Fruit fly (Drosophila melanogaster) whole organism, embryonic: Measurements from ENCODE around the gene Trm1.

Source experiments
- Antp ChIP-seq: fragments of 200-800 bp; sonication (Bioruptor generic); optimal IDR thresholded peaks from 3 replicates; lab custom pipeline; 2016; ENCODE audit warnings: missing biosample characterization, missing genetic modification characterization
- Blimp-1 ChIP-seq: fragments of 200-800 bp; sonication (Bioruptor generic); optimal IDR thresholded peaks from 3 replicates; lab custom pipeline; 2018; ENCODE audit warnings: missing biosample characterization, missing genetic modification characterization, mild to moderate bottlenecking, moderate library complexity, missing genetic modification reagents
- CG11560 ChIP-seq: fragments of 200-800 bp; sonication (Bioruptor generic); IDR thresholded peaks from 3 replicates; pipeline ENCODE4 v1.3.6; 2022; ENCODE audit warnings: missing biosample characterization, missing genetic modification characterization
- CG12219 ChIP-seq: fragments of 200-800 bp; sonication (Bioruptor generic); optimal IDR thresholded peaks from 3 replicates; lab custom pipeline; 2018; ENCODE audit warnings: missing biosample characterization, mild to moderate bottlenecking, missing genetic modification characterization
- CG13287 ChIP-seq: fragments of 200-800 bp; sonication (Bioruptor generic); IDR thresholded peaks from 2 replicates; pipeline ENCODE4 v1.3.6; 2022; ENCODE audit warnings: missing biosample characterization, missing genetic modification characterization; ENCODE audit not compliant: partially characterized antibody
- CG14667 ChIP-seq: fragments of 200-800 bp; sonication (Bioruptor generic); IDR thresholded peaks from 2 replicates; pipeline ENCODE4 v1.3.6; 2022; ENCODE audit warnings: missing biosample characterization, missing genetic modification characterization
- CG15479 ChIP-seq: fragments of 200-800 bp; sonication (Bioruptor generic); optimal IDR thresholded peaks from 3 replicates; lab custom pipeline; 2019; ENCODE audit warnings: missing biosample characterization, mild to moderate bottlenecking, missing genetic modification characterization, moderate library complexity
- CG1603 ChIP-seq: fragments of 200-800 bp; sonication (Bioruptor generic); optimal IDR thresholded peaks from 2 replicates; lab custom pipeline; 2019; ENCODE audit warnings: missing biosample characterization, mild to moderate bottlenecking, missing genetic modification characterization, moderate library complexity
- CG17829 ChIP-seq: fragments of 200-800 bp; optimal IDR thresholded peaks from 2 replicates; lab custom pipeline; 2019; ENCODE audit warnings: missing biosample characterization, mild to moderate bottlenecking, missing genetic modification characterization, moderate library complexity
- CG31365 ChIP-seq: fragments of 200-800 bp; sonication (Bioruptor generic); optimal IDR thresholded peaks from 2 replicates; lab custom pipeline; 2018; ENCODE audit warnings: missing biosample characterization, mild to moderate bottlenecking, missing genetic modification characterization
- CG4360 ChIP-seq: fragments of 200-800 bp; sonication (Bioruptor generic); IDR thresholded peaks from 2 replicates; pipeline ENCODE4 v1.3.6; 2022; ENCODE audit warnings: missing biosample characterization, missing genetic modification characterization
- CG43689 ChIP-seq: fragments of 200-800 bp; sonication (Bioruptor generic); IDR thresholded peaks from 2 replicates; pipeline ENCODE4 v1.3.6; 2022; ENCODE audit warnings: missing biosample characterization, missing genetic modification characterization
- CG4820 ChIP-seq: fragments of 200-800 bp; sonication (Bioruptor generic); optimal IDR thresholded peaks from 3 replicates; lab custom pipeline; 2016; ENCODE audit warnings: missing biosample characterization, missing genetic modification characterization
- CG6813 ChIP-seq: fragments of 200-800 bp; sonication (Bioruptor generic); optimal IDR thresholded peaks from 2 replicates; lab custom pipeline; 2017; ENCODE audit warnings: missing biosample characterization, missing genetic modification characterization, mild to moderate bottlenecking, moderate library complexity, missing genetic modification reagents
- CG7928 ChIP-seq: fragments of 200-800 bp; sonication (Bioruptor generic); optimal IDR thresholded peaks from 2 replicates; lab custom pipeline; 2017; ENCODE audit warnings: missing biosample characterization, mild to moderate bottlenecking, missing genetic modification characterization
- CG7963 ChIP-seq: fragments of 200-800 bp; sonication (Bioruptor generic); IDR thresholded peaks from 3 replicates; pipeline ENCODE4 v1.3.6; 2022; ENCODE audit warnings: missing biosample characterization, missing genetic modification characterization; ENCODE audit not compliant: partially characterized antibody
- D19B ChIP-seq: fragments of 200-800 bp; sonication (Bioruptor generic); optimal IDR thresholded peaks from 2 replicates; lab custom pipeline; 2017; ENCODE audit warnings: missing biosample characterization, mild to moderate bottlenecking, missing genetic modification characterization
- Dll ChIP-seq: fragments of 200-800 bp; sonication (Bioruptor generic); IDR thresholded peaks from 4 replicates; pipeline ENCODE4 v1.3.6; 2022; ENCODE audit warnings: missing biosample characterization, missing genetic modification characterization; ENCODE audit not compliant: partially characterized antibody
- Doc2 ChIP-seq: fragments of 200-800 bp; sonication (Bioruptor generic); IDR thresholded peaks from 2 replicates; pipeline ENCODE4 v1.3.6; 2022; ENCODE audit warnings: missing biosample characterization, missing genetic modification characterization
- Eip74EF ChIP-seq, 2 experiments: fragments of 200-800 bp in 1 of 2; fragments of >200 bp in 1 of 2; sonication (Bioruptor generic) in 1 of 2; optimal IDR thresholded peaks; 2 replicates each; lab custom pipeline; 2017 to 2019; ENCODE audit warnings: missing biosample characterization in 2 of 2, missing genetic modification characterization in 2 of 2, mild to moderate bottlenecking in 1 of 2, moderate library complexity in 1 of 2
- Hand ChIP-seq: fragments of 200-800 bp; sonication (Bioruptor generic); optimal IDR thresholded peaks from 2 replicates; lab custom pipeline; 2017; ENCODE audit warnings: mild to moderate bottlenecking, missing biosample characterization, missing genetic modification reagents, missing genetic modification characterization
- Hmr ChIP-seq: fragments of 200-800 bp; sonication (Bioruptor generic); optimal IDR thresholded peaks from 3 replicates; lab custom pipeline; 2017; ENCODE audit warnings: mild to moderate bottlenecking, missing biosample characterization, missing genetic modification reagents, missing genetic modification characterization
- Mes4 ChIP-seq: fragments of 200-800 bp; sonication (Bioruptor generic); optimal IDR thresholded peaks from 2 replicates; lab custom pipeline; 2016; ENCODE audit warnings: missing biosample characterization, missing genetic modification characterization
- Oli ChIP-seq: fragments of 200-800 bp; sonication (Bioruptor generic); optimal IDR thresholded peaks from 2 replicates; lab custom pipeline; 2018; ENCODE audit warnings: missing biosample characterization, mild to moderate bottlenecking, missing genetic modification characterization, moderate library complexity
- Opbp ChIP-seq: fragments of 200-800 bp; sonication (Bioruptor generic); IDR thresholded peaks from 3 replicates; pipeline ENCODE4 v1.3.6; 2022; ENCODE audit warnings: missing biosample characterization, missing genetic modification characterization; ENCODE audit not compliant: partially characterized antibody
- Side ChIP-seq: fragments of 200-800 bp; sonication (Bioruptor generic); optimal IDR thresholded peaks from 2 replicates; lab custom pipeline; 2016; ENCODE audit warnings: missing biosample characterization, missing genetic modification characterization
- Sox100B ChIP-seq: fragments of 200-800 bp; sonication (Bioruptor generic); optimal IDR thresholded peaks from 3 replicates; lab custom pipeline; 2018; ENCODE audit warnings: missing biosample characterization, mild to moderate bottlenecking, missing genetic modification characterization
- TFAM ChIP-seq: fragments of 200-800 bp; sonication (Bioruptor generic); optimal IDR thresholded peaks from 2 replicates; lab custom pipeline; 2017; ENCODE audit warnings: missing biosample characterization, missing genetic modification characterization, inconsistent platforms
- Trl ChIP-seq, 3 experiments: fragments of >200 bp in 2 of 3; fragments of 200-800 bp in 1 of 3; sonication (Bioruptor generic) in 1 of 3; optimal IDR thresholded peaks; 2 replicates in 1 of 3; 3 replicates in 2 of 3; lab custom pipeline; 2016 to 2017; ENCODE audit warnings: missing biosample characterization in 1 of 3, missing genetic modification characterization in 1 of 3
- ato ChIP-seq: fragments of 200-800 bp; sonication (Bioruptor generic); IDR thresholded peaks from 2 replicates; pipeline ENCODE4 v1.3.6; 2022; ENCODE audit warnings: missing biosample characterization, missing genetic modification characterization; ENCODE audit not compliant: partially characterized antibody
- bowl ChIP-seq: fragments of 200-800 bp; sonication (Bioruptor generic); IDR thresholded peaks from 2 replicates; pipeline ENCODE4 v1.3.6; 2022; ENCODE audit warnings: missing biosample characterization, missing genetic modification characterization
- cg ChIP-seq: fragments of 200-800 bp; sonication (Bioruptor generic); optimal IDR thresholded peaks from 3 replicates; lab custom pipeline; 2019; ENCODE audit warnings: missing biosample characterization, mild to moderate bottlenecking, missing genetic modification characterization, moderate library complexity
- ewg ChIP-seq: fragments of 200-800 bp; sonication (Bioruptor generic); optimal IDR thresholded peaks from 3 replicates; lab custom pipeline; 2017; ENCODE audit warnings: mild to moderate bottlenecking, missing biosample characterization, missing genetic modification reagents, missing genetic modification characterization
- gfzf ChIP-seq: fragments of 200-800 bp; sonication (Bioruptor generic); optimal IDR thresholded peaks from 2 replicates; lab custom pipeline; 2016; ENCODE audit warnings: missing biosample characterization, mild to moderate bottlenecking, missing genetic modification characterization, moderate library complexity
- grn ChIP-seq: fragments of 200-800 bp; sonication (Bioruptor generic); optimal IDR thresholded peaks from 3 replicates; lab custom pipeline; 2017; ENCODE audit warnings: missing biosample characterization, missing genetic modification characterization
- hth ChIP-seq: fragments of >200 bp; optimal IDR thresholded peaks from 2 replicates; lab custom pipeline; 2017; ENCODE audit warnings: inconsistent platforms
- ind ChIP-seq: fragments of 200-800 bp; sonication (Bioruptor generic); optimal IDR thresholded peaks from 3 replicates; lab custom pipeline; 2016; ENCODE audit warnings: missing biosample characterization, missing genetic modification characterization
- klu ChIP-seq: fragments of 200-800 bp; sonication (Bioruptor generic); IDR thresholded peaks from 2 replicates; pipeline ENCODE4 v1.3.6; 2022; ENCODE audit warnings: missing biosample characterization, missing genetic modification characterization
- luna ChIP-seq: fragments of 200-800 bp; sonication (Bioruptor generic); optimal IDR thresholded peaks from 2 replicates; lab custom pipeline; 2016; ENCODE audit warnings: missing biosample characterization, missing genetic modification characterization
- nom ChIP-seq: fragments of 200-800 bp; sonication (Bioruptor generic); optimal IDR thresholded peaks from 2 replicates; lab custom pipeline; 2017; ENCODE audit warnings: missing biosample characterization, missing genetic modification characterization, mild to moderate bottlenecking, moderate library complexity, missing genetic modification reagents
- phol ChIP-seq: fragments of 200-800 bp; sonication (Bioruptor generic); optimal IDR thresholded peaks from 3 replicates; lab custom pipeline; 2018; ENCODE audit warnings: missing biosample characterization, mild to moderate bottlenecking, missing genetic modification characterization, moderate library complexity
- sens-2 ChIP-seq: fragments of 200-800 bp; sonication (Bioruptor generic); IDR thresholded peaks from 2 replicates; pipeline ENCODE4 v1.3.6; 2022; ENCODE audit warnings: missing biosample characterization, missing genetic modification characterization
- sug ChIP-seq: fragments of 200-800 bp; optimal IDR thresholded peaks from 2 replicates; lab custom pipeline; 2019; ENCODE audit warnings: missing biosample characterization, mild to moderate bottlenecking, missing genetic modification characterization, moderate library complexity
- tin ChIP-seq: fragments of 200-800 bp; sonication (Bioruptor generic); optimal IDR thresholded peaks from 3 replicates; lab custom pipeline; 2016; ENCODE audit warnings: missing biosample characterization, missing genetic modification characterization
- tio ChIP-seq: fragments of 200-800 bp; sonication (Bioruptor generic); optimal IDR thresholded peaks from 2 replicates; lab custom pipeline; 2017; ENCODE audit warnings: missing biosample characterization, missing genetic modification characterization, inconsistent platforms
- toy ChIP-seq: fragments of 200-800 bp; sonication (Bioruptor generic); IDR thresholded peaks from 2 replicates; pipeline ENCODE4 v1.3.6; 2022; ENCODE audit warnings: missing biosample characterization, missing genetic modification characterization
- tup ChIP-seq: fragments of 200-800 bp; sonication (Bioruptor generic); optimal IDR thresholded peaks from 2 replicates; lab custom pipeline; 2016; ENCODE audit warnings: missing biosample characterization, mild to moderate bottlenecking, missing genetic modification characterization, moderate library complexity
- unc-4 ChIP-seq: fragments of 200-800 bp; sonication (Bioruptor generic); IDR thresholded peaks from 2 replicates; pipeline ENCODE4 v1.3.6; 2022; ENCODE audit warnings: missing biosample characterization, missing genetic modification characterization; ENCODE audit not compliant: partially characterized antibody

The Trm1 gene

DNA sequence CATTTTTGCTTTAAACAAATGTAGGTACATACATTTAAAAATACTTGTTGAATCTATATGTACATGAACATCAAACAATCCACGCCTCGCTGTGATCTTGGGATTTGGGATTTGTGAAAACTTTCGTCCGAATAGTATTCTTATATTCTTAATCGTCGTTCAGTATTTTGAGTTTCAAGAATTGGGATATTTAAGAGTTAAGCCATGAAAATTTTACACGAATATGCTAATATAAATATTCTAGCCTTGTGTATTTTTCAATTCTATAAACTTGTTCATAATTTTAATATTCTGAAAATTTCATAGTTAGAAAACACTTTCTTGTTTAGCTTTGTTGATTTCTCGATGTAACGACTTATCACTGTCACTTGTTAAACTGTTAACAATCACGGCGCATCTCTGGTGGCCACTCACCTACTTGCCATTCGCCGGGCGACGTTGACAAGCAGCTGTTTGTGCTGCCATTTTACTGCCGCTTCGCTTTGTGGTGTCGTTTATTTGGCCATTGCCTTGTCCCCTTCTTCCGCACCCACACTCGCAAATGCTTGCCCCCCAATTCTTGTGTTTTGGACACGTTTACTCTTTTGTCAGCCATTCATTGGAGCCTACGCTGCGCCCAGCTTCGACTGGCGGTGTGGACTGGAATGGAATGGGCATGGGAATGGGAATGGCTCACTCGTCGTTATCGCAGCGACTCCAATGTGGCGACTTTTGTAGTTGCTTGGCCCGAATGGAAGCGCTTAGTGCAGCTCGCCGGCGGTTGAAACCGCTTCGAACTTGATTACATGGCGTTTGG, 8.3 kb downstream of the Trm1 start (continued):
- no peak for TF ChIP-seq CG14667 (GFP tag; lab: Robert Waterston, UW)
- TF ChIP-seq tio (GFP tag; lab: Kevin White, UChicago) = no peak
- no peak for TF ChIP-seq ind (GFP tag; lab: Kevin White, UChicago)
- TF ChIP-seq Side (GFP tag; lab: Kevin White, UChicago) = no peak
- 0 out of 2 replicates have a peak, but pooled peaks have one; percentile 20 for TF ChIP-seq unc-4 (GFP tag; lab: Robert Waterston, UW)
- no peak for TF ChIP-seq nom (GFP tag; lab: Kevin White, UChicago)
- TF ChIP-seq tup (GFP tag; lab: Kevin White, UChicago) = no peak
- TF ChIP-seq Hmr (GFP tag; lab: Kevin White, UChicago) = peak; percentile 36
- TF ChIP-seq Doc2 = no peak
- TF ChIP-seq TFAM (GFP tag; lab: Kevin White, UChicago) = no peak
- TF ChIP-seq CG11560 (tag; lab: Robert Waterston, UW) = no peak
- TF ChIP-seq Opbp (GFP tag; lab: Robert Waterston, UW) = peak; percentile 23; the same call in 1 of the 3 replicates
- TF ChIP-seq Hand (GFP tag; lab: Kevin White, UChicago) = no peak
- TF ChIP-seq CG1603 (tag; lab: Kevin White, UChicago) = no peak
- TF ChIP-seq CG43689 (GFP tag; lab: Robert Waterston, UW) = no peak
- no peak for TF ChIP-seq grn (GFP tag; lab: Kevin White, UChicago)
- peak; percentile 37; the same call in 1 of the 2 replicates for TF ChIP-seq CG13287 (GFP tag; lab: Robert Waterston, UW)
- no peak for TF ChIP-seq luna (GFP tag; lab: Kevin White, UChicago)
- no peak for TF ChIP-seq hth (lab: Kevin White, UChicago)
- no peak for TF ChIP-seq ewg (GFP tag; lab: Kevin White, UChicago)
- no peak for TF ChIP-seq gfzf
- TF ChIP-seq tin (GFP tag; lab: Kevin White, UChicago) = no peak
- no peak for TF ChIP-seq D19B
- no peak for TF ChIP-seq Sox100B (GFP tag; lab: Kevin White, UChicago)
- 0 out of 4 replicates have a peak, but pooled peaks have one; percentile 3 for TF ChIP-seq Dll (GFP tag; lab: Robert Waterston, UW)
- TF ChIP-seq phol = peak; percentile 88
- no peak for TF ChIP-seq ato (GFP tag; lab: Robert Waterston, UW)
- no peak for TF ChIP-seq toy
- no peak for TF ChIP-seq CG4360
- peak; percentile 58 for TF ChIP-seq cg
- no peak for TF ChIP-seq Blimp-1 (GFP tag; lab: Kevin White, UChicago)
- TF ChIP-seq sug (tag; lab: Kevin White, UChicago) = peak; percentile 48
- TF ChIP-seq CG4820 (GFP tag; lab: Kevin White, UChicago) = no peak
- no peak for TF ChIP-seq Eip74EF (GFP tag; optimal IDR thresholded peaks at IDR 0.05; lab: Kevin White, UChicago)
- no peak for TF ChIP-seq klu (GFP tag; lab: Robert Waterston, UW)
- no peak for TF ChIP-seq CG7963 (GFP tag; lab: Robert Waterston, UW)
- no peak for TF ChIP-seq Trl (optimal IDR thresholded peaks at IDR 0.05; lab: Kevin White, UChicago)
- TF ChIP-seq Trl (GFP tag; optimal IDR thresholded peaks at IDR 0.05; lab: Kevin White, UChicago) = no peak
- no peak for TF ChIP-seq CG15479 (GFP tag; lab: Kevin White, UChicago)
- TF ChIP-seq CG31365 = no peak
- no peak for TF ChIP-seq CG6813 (GFP tag; lab: Kevin White, UChicago)
- no peak for TF ChIP-seq bowl
- no peak for TF ChIP-seq Oli (tag; lab: Kevin White, UChicago)
- TF ChIP-seq Antp (GFP tag; lab: Kevin White, UChicago) = no peak
- TF ChIP-seq Mes4 (GFP tag; lab: Kevin White, UChicago) = no peak
- TF ChIP-seq CG17829 = no peak
- TF ChIP-seq CG7928 (GFP tag; lab: Kevin White, UChicago) = no peak
- no peak for TF ChIP-seq sens-2 (GFP tag; lab: Robert Waterston, UW)
- TF ChIP-seq CG12219 (GFP tag; lab: Kevin White, UChicago) = no peak
